Fruit fly (Drosophila melanogaster) whole organism, embryonic: ENCODE results near the gene Hmbs.

ENCODE experiments used
- Antp ChIP-seq: fragments of 200-800 bp; sonication (Bioruptor generic); optimal IDR thresholded peaks from 3 replicates; lab custom pipeline; 2016; ENCODE audit warnings: missing biosample characterization, missing genetic modification characterization
- Bgb ChIP-seq: fragments of 200-800 bp; sonication (Bioruptor generic); IDR thresholded peaks from 2 replicates; pipeline ENCODE4 v1.3.6; 2022; ENCODE audit warnings: missing biosample characterization, missing genetic modification characterization; ENCODE audit not compliant: partially characterized antibody
- CG10321 ChIP-seq: fragments of 200-800 bp; sonication (Bioruptor generic); IDR thresholded peaks from 2 replicates; pipeline ENCODE4 v1.3.6; 2022; ENCODE audit warnings: missing biosample characterization, missing genetic modification characterization
- CG10366 ChIP-seq: fragments of 200-800 bp; sonication (Bioruptor generic); IDR thresholded peaks from 2 replicates; pipeline ENCODE4 v1.3.6; 2022; ENCODE audit warnings: missing biosample characterization, missing genetic modification characterization
- CG11560 ChIP-seq: fragments of 200-800 bp; sonication (Bioruptor generic); IDR thresholded peaks from 3 replicates; pipeline ENCODE4 v1.3.6; 2022; ENCODE audit warnings: missing biosample characterization, missing genetic modification characterization
- CG12769 ChIP-seq: fragments of 200-800 bp; sonication (Bioruptor generic); optimal IDR thresholded peaks from 2 replicates; lab custom pipeline; 2019; ENCODE audit warnings: missing biosample characterization, mild to moderate bottlenecking, missing genetic modification characterization, moderate library complexity
- CG13296 ChIP-seq: fragments of 200-800 bp; sonication (Bioruptor generic); optimal IDR thresholded peaks from 3 replicates; lab custom pipeline; 2018; ENCODE audit warnings: missing biosample characterization, mild to moderate bottlenecking, missing genetic modification characterization
- CG17568 ChIP-seq: fragments of 200-800 bp; sonication (Bioruptor generic); optimal IDR thresholded peaks from 2 replicates; lab custom pipeline; 2018; ENCODE audit warnings: missing biosample characterization, mild to moderate bottlenecking, missing genetic modification characterization, moderate library complexity
- CG17612 ChIP-seq: fragments of 200-800 bp; sonication (Bioruptor generic); IDR thresholded peaks from 2 replicates; pipeline ENCODE4 v1.3.6; 2022; ENCODE audit warnings: missing biosample characterization, missing genetic modification characterization
- CG2116 ChIP-seq: fragments of 200-800 bp; sonication (Bioruptor generic); optimal IDR thresholded peaks from 3 replicates; lab custom pipeline; 2018; ENCODE audit warnings: missing biosample characterization, mild to moderate bottlenecking, missing genetic modification characterization
- CG31224 ChIP-seq: fragments of 200-800 bp; sonication (Bioruptor generic); IDR thresholded peaks from 2 replicates; pipeline ENCODE4 v1.3.6; 2022; ENCODE audit warnings: missing biosample characterization, missing genetic modification characterization
- CG3163 ChIP-seq: fragments of 200-800 bp; sonication (Bioruptor generic); optimal IDR thresholded peaks from 3 replicates; lab custom pipeline; 2016; ENCODE audit warnings: missing biosample characterization, missing genetic modification characterization
- CG3281 ChIP-seq: fragments of 200-800 bp; sonication (Bioruptor generic); optimal IDR thresholded peaks from 3 replicates; lab custom pipeline; 2017; ENCODE audit warnings: missing biosample characterization, mild to moderate bottlenecking, missing genetic modification characterization
- CG33557 ChIP-seq: fragments of 200-800 bp; sonication (Bioruptor generic); optimal IDR thresholded peaks from 2 replicates; lab custom pipeline; 2019; ENCODE audit warnings: missing biosample characterization, mild to moderate bottlenecking, missing genetic modification characterization, moderate library complexity
- CG42726 ChIP-seq: fragments of 200-800 bp; sonication (Bioruptor generic); IDR thresholded peaks from 2 replicates; pipeline ENCODE4 v1.3.6; 2022; ENCODE audit warnings: missing biosample characterization, missing genetic modification characterization; ENCODE audit not compliant: partially characterized antibody
- CG4424 ChIP-seq: fragments of 200-800 bp; sonication (Bioruptor generic); optimal IDR thresholded peaks from 3 replicates; lab custom pipeline; 2016; ENCODE audit warnings: missing biosample characterization, missing genetic modification characterization
- CG4617 ChIP-seq: fragments of 200-800 bp; sonication (Bioruptor generic); optimal IDR thresholded peaks from 3 replicates; lab custom pipeline; 2016; ENCODE audit warnings: missing biosample characterization, missing genetic modification characterization, borderline replicate concordance
- CG6175 ChIP-seq: fragments of 200-800 bp; sonication (Bioruptor generic); IDR thresholded peaks from 3 replicates; pipeline ENCODE4 v1.3.6; 2022; ENCODE audit warnings: missing biosample characterization, missing genetic modification characterization
- CTCF ChIP-seq: fragments of 200-800 bp; sonication (Bioruptor generic); optimal IDR thresholded peaks from 2 replicates; lab custom pipeline; 2017; ENCODE audit warnings: missing biosample characterization, mild to moderate bottlenecking, missing genetic modification characterization, moderate library complexity
- Camta ChIP-seq: fragments of 200-800 bp; sonication (Bioruptor generic); optimal IDR thresholded peaks from 2 replicates; lab custom pipeline; 2016; ENCODE audit warnings: missing biosample characterization, missing genetic modification characterization
- CoRest ChIP-seq: fragments of 200-800 bp; sonication (Bioruptor generic); optimal IDR thresholded peaks from 3 replicates; lab custom pipeline; 2018; ENCODE audit warnings: missing biosample characterization, mild to moderate bottlenecking, missing genetic modification characterization, moderate library complexity
- Dip3 ChIP-seq: fragments of 200-800 bp; sonication (Bioruptor generic); optimal IDR thresholded peaks from 3 replicates; lab custom pipeline; 2016; ENCODE audit warnings: missing biosample characterization, missing genetic modification characterization
- Dll ChIP-seq: fragments of 200-800 bp; sonication (Bioruptor generic); IDR thresholded peaks from 4 replicates; pipeline ENCODE4 v1.3.6; 2022; ENCODE audit warnings: missing biosample characterization, missing genetic modification characterization; ENCODE audit not compliant: partially characterized antibody
- Fer2 ChIP-seq: fragments of 200-800 bp; sonication (Bioruptor generic); optimal IDR thresholded peaks from 2 replicates; lab custom pipeline; 2018; ENCODE audit warnings: missing biosample characterization, mild to moderate bottlenecking, missing genetic modification characterization, moderate library complexity
- Hr51 ChIP-seq, 2 experiments: fragments of 200-800 bp; sonication (Bioruptor generic); optimal IDR thresholded peaks; 2 replicates in 1 of 2; 3 replicates in 1 of 2; lab custom pipeline; 2016 to 2018; ENCODE audit warnings: missing biosample characterization in 2 of 2, missing genetic modification characterization in 2 of 2, mild to moderate bottlenecking in 1 of 2, moderate library complexity in 1 of 2
- Stat92E ChIP-seq, 3 experiments: fragments of >200 bp in 2 of 3; fragments of 200-800 bp in 1 of 3; sonication (Bioruptor generic) in 1 of 3; optimal IDR thresholded peaks; 2 replicates each; lab custom pipeline; 2017 to 2019; ENCODE audit warnings: missing biosample characterization in 3 of 3, missing genetic modification characterization in 3 of 3, mild to moderate bottlenecking in 1 of 3, moderate library complexity in 1 of 3
- chif ChIP-seq, 2 experiments: fragments of 200-800 bp; sonication (Bioruptor generic); optimal IDR thresholded peaks; 3 replicates each; lab custom pipeline; 2016; ENCODE audit warnings: missing biosample characterization in 2 of 2, missing genetic modification characterization in 2 of 2
- chinmo ChIP-seq: fragments of 200-800 bp; sonication (Bioruptor generic); IDR thresholded peaks from 4 replicates; pipeline ENCODE4 v1.3.6; 2022; ENCODE audit warnings: missing biosample characterization, missing genetic modification characterization; ENCODE audit not compliant: partially characterized antibody
- fd102C ChIP-seq: fragments of 200-800 bp; sonication (Bioruptor generic); optimal IDR thresholded peaks from 2 replicates; lab custom pipeline; 2018; ENCODE audit warnings: missing biosample characterization, mild to moderate bottlenecking, missing genetic modification characterization, moderate library complexity
- gro ChIP-seq: fragments of 200-800 bp; sonication (Bioruptor generic); optimal IDR thresholded peaks from 2 replicates; lab custom pipeline; 2016; ENCODE audit warnings: missing biosample characterization, missing genetic modification characterization
- gt ChIP-seq: fragments of 200-800 bp; sonication (Bioruptor generic); IDR thresholded peaks from 2 replicates; pipeline ENCODE4 v1.3.6; 2022; ENCODE audit warnings: missing biosample characterization, missing genetic modification characterization
- inv ChIP-seq: fragments of 200-800 bp; sonication (Bioruptor generic); IDR thresholded peaks from 2 replicates; pipeline ENCODE4 v1.3.6; 2022; ENCODE audit warnings: missing biosample characterization, missing genetic modification characterization; ENCODE audit not compliant: partially characterized antibody
- kay ChIP-seq: fragments of 200-800 bp; sonication (Bioruptor generic); optimal IDR thresholded peaks from 2 replicates; lab custom pipeline; 2016; ENCODE audit warnings: missing biosample characterization, missing genetic modification characterization
- ken ChIP-seq: fragments of 200-800 bp; sonication (Bioruptor generic); IDR thresholded peaks from 3 replicates; pipeline ENCODE4 v1.3.6; 2022; ENCODE audit warnings: missing biosample characterization, missing genetic modification characterization
- knrl ChIP-seq: fragments of 200-800 bp; sonication (Bioruptor generic); IDR thresholded peaks from 3 replicates; pipeline ENCODE4 v1.3.6; 2022; ENCODE audit warnings: missing biosample characterization, missing genetic modification characterization; ENCODE audit not compliant: partially characterized antibody
- lbe ChIP-seq: fragments of 200-800 bp; sonication (Bioruptor generic); optimal IDR thresholded peaks from 2 replicates; lab custom pipeline; 2016; ENCODE audit warnings: missing biosample characterization, mild to moderate bottlenecking, missing genetic modification characterization
- maf-S ChIP-seq: fragments of 200-800 bp; sonication (Bioruptor generic); optimal IDR thresholded peaks from 2 replicates; lab custom pipeline; 2016; ENCODE audit warnings: missing biosample characterization, missing genetic modification characterization
- onecut ChIP-seq: fragments of 200-800 bp; sonication (Bioruptor generic); IDR thresholded peaks from 2 replicates; pipeline ENCODE4 v1.3.6; 2022; ENCODE audit warnings: missing biosample characterization, missing genetic modification characterization
- otp ChIP-seq: fragments of 200-800 bp; sonication (Bioruptor generic); IDR thresholded peaks from 3 replicates; pipeline ENCODE4, ENCODE4 v1.3.6; 2022; ENCODE audit warnings: missing biosample characterization, missing genetic modification characterization
- repo ChIP-seq: fragments of 200-800 bp; sonication (Bioruptor generic); optimal IDR thresholded peaks from 2 replicates; lab custom pipeline; 2016; ENCODE audit warnings: missing biosample characterization, missing genetic modification characterization
- ro ChIP-seq: fragments of 200-800 bp; sonication (Bioruptor generic); IDR thresholded peaks from 2 replicates; pipeline ENCODE4 v1.3.6; 2022; ENCODE audit warnings: missing biosample characterization, missing genetic modification characterization
- schlank ChIP-seq: fragments of 200-800 bp; sonication (Bioruptor generic); optimal IDR thresholded peaks from 2 replicates; lab custom pipeline; 2018; ENCODE audit warnings: missing biosample characterization, mild to moderate bottlenecking, missing genetic modification characterization
- sens-2 ChIP-seq: fragments of 200-800 bp; sonication (Bioruptor generic); IDR thresholded peaks from 2 replicates; pipeline ENCODE4 v1.3.6; 2022; ENCODE audit warnings: missing biosample characterization, missing genetic modification characterization
- shn ChIP-seq: fragments of 200-800 bp; sonication (Bioruptor generic); optimal IDR thresholded peaks from 3 replicates; lab custom pipeline; 2016; ENCODE audit warnings: missing biosample characterization, missing genetic modification characterization
- slp2 ChIP-seq: fragments of 200-800 bp; sonication (Bioruptor generic); optimal IDR thresholded peaks from 2 replicates; lab custom pipeline; 2016; ENCODE audit warnings: missing biosample characterization, missing genetic modification characterization
- tgo ChIP-seq: fragments of 200-800 bp; sonication (Bioruptor generic); IDR thresholded peaks from 3 replicates; pipeline ENCODE4 v1.3.6; 2022; ENCODE audit warnings: missing biosample characterization, missing genetic modification characterization
- unpg ChIP-seq: fragments of 200-800 bp; sonication (Bioruptor generic); optimal IDR thresholded peaks from 3 replicates; lab custom pipeline; 2018; ENCODE audit warnings: missing biosample characterization, mild to moderate bottlenecking, missing genetic modification characterization, moderate library complexity
- wdn ChIP-seq: fragments of 200-800 bp; sonication (Bioruptor generic); IDR thresholded peaks from 2 replicates; pipeline ENCODE4 v1.3.6; 2022; ENCODE audit warnings: missing biosample characterization, missing genetic modification characterization

The Hmbs gene

DNA sequence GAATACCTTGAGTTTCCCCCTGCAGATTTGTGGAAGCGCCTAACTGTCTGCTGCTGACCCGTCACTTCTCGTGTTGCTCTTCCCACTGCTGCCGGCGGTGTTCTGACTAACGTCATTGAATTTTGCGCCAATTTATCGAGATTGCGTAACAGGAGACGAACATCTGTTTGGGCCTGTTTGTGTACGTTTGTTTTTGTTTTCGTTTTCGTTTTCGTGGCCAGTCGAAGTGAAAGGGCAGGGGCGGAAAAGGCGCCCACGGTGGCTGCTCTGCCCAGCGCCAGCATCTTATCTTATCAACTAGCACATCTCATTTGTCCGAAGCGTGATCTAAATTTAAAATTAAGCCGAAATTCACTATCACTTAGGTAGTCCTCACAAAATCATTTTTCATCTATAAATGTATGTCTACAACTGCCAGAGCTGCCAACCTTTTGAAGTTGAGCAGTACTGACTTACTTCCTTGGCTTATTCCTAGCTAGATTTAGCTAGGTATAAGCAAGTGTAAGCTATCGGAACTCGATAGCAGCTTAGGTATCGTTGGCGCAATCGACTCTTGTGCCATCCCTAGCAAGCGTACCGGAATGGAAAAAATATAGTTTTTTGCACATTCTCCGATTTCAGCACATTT is 27.6 kb upstream of the Hmbs start, which contains the start of the genes Ctr9 and Nt5a (continued):
- TF ChIP-seq unpg (GFP tag; lab: Kevin White, UChicago) (no peak), CoRest (tag; lab: Kevin White, UChicago) (peak; percentile 62), repo (GFP tag; lab: Kevin White, UChicago) (peak; percentile 40), Dip3 (peak; percentile 46), ro (GFP tag; lab: Robert Waterston, UW) (no peak), Fer2 (peak; percentile 60), otp (GFP tag; lab: Robert Waterston, UW) (no peak), CG4617 (GFP tag; lab: Kevin White, UChicago) (peak; percentile 98), CG10321 (GFP tag; lab: Robert Waterston, UW) (no peak), CG4424 (GFP tag; lab: Kevin White, UChicago) (peak; percentile 5), gt (GFP tag; lab: Robert Waterston, UW) (no peak), inv (GFP tag; lab: Robert Waterston, UW) (peak; percentile 68), CG12769 (tag; lab: Kevin White, UChicago) (peak; percentile 82), CG11560 (tag; lab: Robert Waterston, UW) (no peak), CG2116 (GFP tag; lab: Kevin White, UChicago) (peak; percentile 78), Hr51 (GFP tag; optimal IDR thresholded peaks at IDR 0.05; lab: Kevin White, UChicago) (peak in 1 of 2 experiments; percentile 48), wdn (GFP tag; lab: Robert Waterston, UW) (no peak), CG3281 (GFP tag; lab: Kevin White, UChicago) (no peak), fd102C (GFP tag; lab: Kevin White, UChicago) (no peak), CG42726 (GFP tag; lab: Robert Waterston, UW) (peak; percentile 16; the same call in 1 of the 2 replicates), knrl (GFP tag; lab: Robert Waterston, UW) (peak; percentile 75), gro (peak; percentile 87), shn (peak; percentile 76), kay (peak; percentile 36), onecut (GFP tag; lab: Robert Waterston, UW) (no peak), slp2 (GFP tag; lab: Kevin White, UChicago) (peak; percentile 26), chif (GFP tag; optimal IDR thresholded peaks at IDR 0.05; lab: Kevin White, UChicago) (peak in 1 of 2 experiments; percentile 36), CG33557 (GFP tag; lab: Kevin White, UChicago) (peak; percentile 19), Stat92E (GFP tag; optimal IDR thresholded peaks at IDR 0.05; lab: Kevin White, UChicago) (peak in 1 of 3 experiments; percentile 29), Antp (GFP tag; lab: Kevin White, UChicago) (peak; percentile 76), CG13296 (GFP tag; lab: Kevin White, UChicago) (peak; percentile 21), Bgb (GFP tag; lab: Robert Waterston, UW) (peak; percentile 85), CG10366 (GFP tag; lab: Robert Waterston, UW) (no peak; the same call in 1 of the 2 replicates), chinmo (GFP tag; lab: Robert Waterston, UW) (0 out of 4 replicates have a peak, but pooled peaks have one; percentile 57), ken (GFP tag; lab: Robert Waterston, UW) (0 out of 3 replicates have a peak, but pooled peaks have one; percentile 56), lbe (GFP tag; lab: Kevin White, UChicago) (no peak), CG17568 (GFP tag; lab: Kevin White, UChicago) (no peak), Dll (GFP tag; lab: Robert Waterston, UW) (peak; percentile 75; the same call in 3 of the 4 replicates), CG17612 (peak; percentile 47; the same call in 1 of the 2 replicates), sens-2 (GFP tag; lab: Robert Waterston, UW) (no peak), CG6175 (no peak), tgo (GFP tag; lab: Robert Waterston, UW) (no peak), Camta (GFP tag; lab: Kevin White, UChicago) (no peak), CTCF (GFP tag; lab: Kevin White, UChicago) (no peak), CG31224 (peak; percentile 62; the same call in 1 of the 2 replicates), maf-S (GFP tag; lab: Kevin White, UChicago) (peak; percentile 45), CG3163 (GFP tag; lab: Kevin White, UChicago) (peak; percentile 50), schlank (tag; lab: Kevin White, UChicago) (no peak)
